Worm (Caenorhabditis elegans): ENCODE measurements around the gene Y37D8A.19.

Gene Y37D8A.19

DNA sequence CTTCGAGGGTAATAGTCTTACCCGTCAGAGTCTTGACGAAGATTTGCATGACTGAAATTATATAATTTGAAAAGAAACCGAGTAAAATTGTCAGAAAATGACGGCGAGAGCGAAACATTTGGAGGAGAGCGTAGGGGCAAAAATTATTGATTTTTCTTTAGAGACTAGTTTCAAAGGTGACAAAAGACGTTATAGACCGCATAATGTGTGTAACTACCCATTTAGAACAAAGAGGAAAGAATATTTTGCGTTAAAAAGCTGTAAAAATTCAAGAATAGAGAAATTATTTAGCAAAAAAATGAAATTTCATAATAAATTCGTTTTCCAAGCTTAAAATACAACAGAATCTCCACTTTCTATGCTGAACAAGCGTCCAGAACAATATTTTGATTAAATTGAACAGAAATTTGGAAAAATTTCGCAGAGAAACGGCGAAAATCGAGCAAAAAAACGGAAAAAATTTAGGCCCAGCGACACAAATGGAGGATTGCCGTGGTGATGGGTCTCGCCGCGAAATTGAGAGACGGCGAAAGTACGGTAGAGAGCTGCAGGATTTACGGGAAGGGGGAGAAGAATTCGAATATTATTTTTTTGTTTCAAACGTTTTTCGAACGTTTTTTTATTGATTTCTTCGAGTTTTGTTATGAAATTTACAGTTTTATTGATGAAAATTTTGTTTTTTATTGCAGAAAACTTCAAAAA, 49.0 kb downstream of the Y37D8A.19 start, which contains the start of the genes ubq-2 and frg-1 (continued):
- TF ChIP-seq cebp-1 (GFP tag; IDR thresholded peaks at IDR 0.05): no peak
- peak; percentile 78 for TF ChIP-seq cebp-1 (tag; optimal IDR thresholded peaks at IDR 0.05)
- peak in 1 of 2 experiments; percentile 15 for TF ChIP-seq rec-8 (tag; optimal IDR thresholded peaks at IDR 0.05)
- TF ChIP-seq ceh-79 (tag; optimal IDR thresholded peaks at IDR 0.05): no peak
- no peak for TF ChIP-seq F55B11.4 (tag; optimal IDR thresholded peaks at IDR 0.05; ENCODE audit: borderline replicate concordance, insufficient read depth)
- no peak for TF ChIP-seq F22D6.2 (tag; optimal IDR thresholded peaks at IDR 0.05)
- no peak for TF ChIP-seq Y56A3A.18 (GFP tag; IDR thresholded peaks at IDR 0.05)
- TF ChIP-seq madf-8 (GFP tag; conservative IDR thresholded peaks at IDR 0.05): peak; percentile 69
- peak; percentile 77 for TF ChIP-seq Y53G8AR.9 (GFP tag; conservative IDR thresholded peaks at IDR 0.05)
- TF ChIP-seq attf-6 (GFP tag; IDR thresholded peaks at IDR 0.05): 0 out of 2 replicates have a peak, but pooled peaks have one; percentile 11
- TF ChIP-seq C06A6.2 (GFP tag; conservative IDR thresholded peaks at IDR 0.05): no peak
- peak; percentile 68 for TF ChIP-seq K12H6.12 (tag; optimal IDR thresholded peaks at IDR 0.05)
- TF ChIP-seq zfh-2 (GFP tag; conservative IDR thresholded peaks at IDR 0.05): no peak
- TF ChIP-seq snpc-1.3 (tag; optimal IDR thresholded peaks at IDR 0.05; ENCODE audit: insufficient read depth): peak; percentile 49

DNA sequence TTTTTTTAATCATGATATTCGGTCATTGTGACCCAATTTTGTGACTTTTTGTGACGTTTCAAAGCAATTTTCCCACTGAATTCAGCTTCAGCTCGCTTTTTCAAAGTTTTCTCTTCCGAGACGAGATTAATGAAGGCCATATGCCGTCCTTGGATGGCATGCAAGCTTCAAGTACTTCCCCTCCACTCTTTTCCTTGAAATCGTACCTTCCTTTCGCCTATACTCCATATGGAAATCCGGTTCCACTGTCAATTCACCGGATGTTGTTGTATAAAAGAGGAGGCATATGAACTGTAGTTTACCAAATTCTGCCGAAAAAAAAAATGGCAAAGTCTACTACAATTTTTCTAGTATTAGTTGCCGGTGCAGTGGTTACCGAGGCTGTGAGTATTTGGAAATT, 51.1 kb downstream of the Y37D8A.19 start, which contains the start of gene ZK1010.4:
ZK1010.4 (plus strand) TSS at position 301 of the 400 bp plus-strand sequence.
- no peak for TF ChIP-seq attf-3 (GFP tag; conservative IDR thresholded peaks at IDR 0.05)
- no peak for TF ChIP-seq C06A6.2 (GFP tag; conservative IDR thresholded peaks at IDR 0.05)
- no peak for TF ChIP-seq lin-35 (GFP tag; optimal IDR thresholded peaks at IDR 0.05)
- no peak for TF ChIP-seq nfya-2 (GFP tag; IDR thresholded peaks at IDR 0.05)
- TF ChIP-seq unc-130 (GFP tag; optimal IDR thresholded peaks at IDR 0.05): no peak
- TF ChIP-seq hlh-12 (tag; optimal IDR thresholded peaks at IDR 0.05): no peak
- no peak for TF ChIP-seq nhr-80 (tag; optimal IDR thresholded peaks at IDR 0.05)
- TF ChIP-seq mcd-1 (GFP tag; IDR thresholded peaks at IDR 0.05): no peak
- no peak for TF ChIP-seq dpff-1 (tag; optimal IDR thresholded peaks at IDR 0.05)
- no peak for TF ChIP-seq egl-18 (GFP tag; IDR thresholded peaks at IDR 0.05)
- no peak for TF ChIP-seq egl-44 (GFP tag; IDR thresholded peaks at IDR 0.05)
- TF ChIP-seq mxl-1 (tag; optimal IDR thresholded peaks at IDR 0.05): no peak
- TF ChIP-seq ztf-26 (tag; optimal IDR thresholded peaks at IDR 0.05): no peak
- no peak for TF ChIP-seq ZK185.1 (tag; optimal IDR thresholded peaks at IDR 0.05; ENCODE audit: poor library complexity, severe bottlenecking)
- no peak for TF ChIP-seq snpc-1.1 (tag; optimal IDR thresholded peaks at IDR 0.05; ENCODE audit: insufficient read depth)
- TF ChIP-seq madf-6 (GFP tag; IDR thresholded peaks at IDR 0.05): no peak

Measured in whole organism, young adult.